Worm (Caenorhabditis elegans) whole organism, L4 larva: Measurements from ENCODE around the gene T05G5.1.

Experiments
- F10B5.3 ChIP-seq: sonication (generic microtip); optimal IDR thresholded peaks from 2 replicates; lab custom pipeline; 2016; ENCODE audit warnings: mild to moderate bottlenecking, missing genetic modification characterization, missing compliant biosample characterization
- F26F4.8 ChIP-seq: fragments of 200-800 bp; sonication (Bioruptor generic); conservative IDR thresholded peaks from 2 replicates; pipeline ENCODE4 v1.3.6; 2022; ENCODE audit warnings: missing genetic modification characterization, missing compliant biosample characterization
- R02D3.7 ChIP-seq: fragments of 150-350 bp; sonication (generic microtip); optimal IDR thresholded peaks from 3 replicates; lab custom pipeline; 2014; ENCODE audit warnings: missing biosample characterization, missing genetic modification characterization
- T20F7.1 ChIP-seq: fragments of 200-800 bp; sonication (Bioruptor generic); optimal IDR thresholded peaks from 2 replicates; lab custom pipeline; 2018; ENCODE audit warnings: mild to moderate bottlenecking, missing genetic modification characterization, missing compliant biosample characterization
- Y75B8A.6 ChIP-seq: fragments of 200-800 bp; sonication (Bioruptor generic); IDR thresholded peaks from 2 replicates; pipeline ENCODE4 v1.3.6; 2022; ENCODE audit warnings: missing genetic modification reagents, missing genetic modification characterization, missing compliant biosample characterization
- ama-1 ChIP-seq: fragments of 150-350 bp; optimal IDR thresholded peaks from 2 replicates; lab custom pipeline; 2014; ENCODE audit warnings: inconsistent platforms, mixed read lengths
- ceh-32 ChIP-seq: sonication (generic microtip); optimal IDR thresholded peaks from 2 replicates; lab custom pipeline; 2016; ENCODE audit warnings: mild to moderate bottlenecking, missing genetic modification characterization, missing compliant biosample characterization; ENCODE audit not compliant: poor library complexity
- ceh-44 ChIP-seq: fragments of 200-800 bp; sonication (Bioruptor generic); IDR thresholded peaks from 2 replicates; pipeline ENCODE4 v1.3.6; 2022; ENCODE audit warnings: missing genetic modification reagents, missing genetic modification characterization, missing compliant biosample characterization
- ceh-62 ChIP-seq: sonication (generic microtip); optimal IDR thresholded peaks from 2 replicates; lab custom pipeline; 2017; ENCODE audit warnings: missing biosample characterization, missing genetic modification characterization
- ces-1 ChIP-seq: fragments of 150-350 bp; sonication (generic microtip); optimal IDR thresholded peaks from 4 replicates; lab custom pipeline; 2014; ENCODE audit warnings: missing biosample characterization, missing genetic modification reagents, missing genetic modification characterization
- cey-2 ChIP-seq: sonication (generic microtip); optimal IDR thresholded peaks from 3 replicates; lab custom pipeline; 2017; ENCODE audit warnings: missing genetic modification characterization, mild to moderate bottlenecking, missing compliant biosample characterization, antibody characterized with exemption, borderline replicate concordance; ENCODE audit not compliant: insufficient read depth
- daf-16 ChIP-seq, 3 experiments: sonication (generic microtip); optimal IDR thresholded peaks; 2 replicates each; lab custom pipeline; 2016 to 2017; ENCODE audit warnings: missing genetic modification characterization in 3 of 3, missing genetic modification reagents in 3 of 3, mild to moderate bottlenecking in 2 of 3, missing compliant biosample characterization in 2 of 3, missing biosample characterization in 1 of 3, moderate library complexity in 1 of 3
- duxl-1 ChIP-seq: sonication (generic microtip); optimal IDR thresholded peaks from 2 replicates; lab custom pipeline; 2016; ENCODE audit warnings: mild to moderate bottlenecking, missing genetic modification characterization, moderate library complexity, missing compliant biosample characterization; ENCODE audit not compliant: poor library complexity
- dve-1 ChIP-seq: sonication (generic microtip); optimal IDR thresholded peaks from 2 replicates; lab custom pipeline; 2017; ENCODE audit warnings: antibody characterized with exemption, mild to moderate bottlenecking, missing genetic modification characterization, missing compliant biosample characterization; ENCODE audit not compliant: insufficient read depth
- egl-27 ChIP-seq: sonication (generic microtip); optimal IDR thresholded peaks from 3 replicates; lab custom pipeline; 2017; ENCODE audit warnings: missing biosample characterization, missing genetic modification reagents, missing genetic modification characterization
- hlh-11 ChIP-seq: fragments of 200-800 bp; sonication (Bioruptor generic); optimal IDR thresholded peaks from 2 replicates; lab custom pipeline; 2018; ENCODE audit warnings: mild to moderate bottlenecking, missing genetic modification characterization, missing compliant biosample characterization
- lin-13 ChIP-seq: fragments of 150-350 bp; optimal IDR thresholded peaks from 2 replicates; lab custom pipeline; 2014; ENCODE audit warnings: missing biosample characterization, missing genetic modification reagents, missing genetic modification characterization
- lin-15B ChIP-seq: fragments of 150-350 bp; sonication (generic microtip); optimal IDR thresholded peaks from 3 replicates; lab custom pipeline; 2014; ENCODE audit warnings: missing biosample characterization, missing genetic modification characterization
- lin-38 ChIP-seq: fragments of 200-800 bp; sonication (Bioruptor generic); IDR thresholded peaks from 2 replicates; pipeline ENCODE4 v1.3.6; 2022; ENCODE audit warnings: missing genetic modification reagents, missing genetic modification characterization, missing compliant biosample characterization
- lin-39 ChIP-seq: fragments of 150-350 bp; optimal IDR thresholded peaks from 2 replicates; lab custom pipeline; 2014; ENCODE audit warnings: missing biosample characterization, missing genetic modification reagents, missing genetic modification characterization
- lir-3 ChIP-seq: sonication (generic microtip); optimal IDR thresholded peaks from 2 replicates; lab custom pipeline; 2016; ENCODE audit warnings: mild to moderate bottlenecking, missing genetic modification characterization, missing compliant biosample characterization
- lsy-2 ChIP-seq, 2 experiments: fragments of 150-350 bp in 1 of 2; sonication (generic microtip) in 1 of 2; optimal IDR thresholded peaks; 2 replicates each; lab custom pipeline; 2014 to 2017; ENCODE audit warnings: missing biosample characterization in 2 of 2, missing genetic modification characterization in 2 of 2
- madf-5 ChIP-seq, 2 experiments: fragments of 200-800 bp; sonication (Bioruptor generic); IDR thresholded peaks; 2 replicates each; pipeline ENCODE4 v1.3.6; 2022; ENCODE audit warnings: missing compliant biosample characterization in 2 of 2, missing genetic modification characterization in 2 of 2
- madf-9 ChIP-seq: fragments of 200-800 bp; sonication (Bioruptor generic); conservative IDR thresholded peaks from 2 replicates; pipeline ENCODE4 v1.3.6; 2022; ENCODE audit warnings: missing genetic modification reagents, missing genetic modification characterization, missing compliant biosample characterization
- mdl-1 ChIP-seq, 2 experiments: fragments of 150-350 bp in 1 of 2; sonication (generic microtip) in 1 of 2; optimal IDR thresholded peaks; 2 replicates each; lab custom pipeline; 2014 to 2017; ENCODE audit warnings: missing biosample characterization in 2 of 2, missing genetic modification characterization in 2 of 2
- mdt-29 ChIP-seq: fragments of 200-800 bp; sonication (Bioruptor generic); IDR thresholded peaks from 2 replicates; pipeline ENCODE4 v1.3.6; 2022; ENCODE audit warnings: missing genetic modification reagents, missing genetic modification characterization, missing compliant biosample characterization
- mes-2 ChIP-seq: sonication (generic microtip); optimal IDR thresholded peaks from 2 replicates; lab custom pipeline; 2016; ENCODE audit warnings: missing genotype, mild to moderate bottlenecking, missing genetic modification characterization, missing compliant biosample characterization; ENCODE audit not compliant: poor library complexity, severe bottlenecking
- nhr-111 ChIP-seq: fragments of 200-800 bp; sonication (Bioruptor generic); optimal IDR thresholded peaks from 2 replicates; lab custom pipeline; 2018; ENCODE audit warnings: mild to moderate bottlenecking, missing genetic modification characterization, missing compliant biosample characterization
- nhr-25 ChIP-seq: sonication (generic microtip); optimal IDR thresholded peaks from 2 replicates; lab custom pipeline; 2017; ENCODE audit warnings: missing genetic modification characterization, mild to moderate bottlenecking, missing compliant biosample characterization, antibody characterized with exemption, moderate library complexity, borderline replicate concordance; ENCODE audit not compliant: insufficient read depth
- nhr-28 ChIP-seq: fragments of 150-350 bp; optimal IDR thresholded peaks from 2 replicates; lab custom pipeline; 2014; ENCODE audit warnings: missing biosample characterization, missing genetic modification characterization
- nhr-42 ChIP-seq: fragments of 200-800 bp; sonication (Bioruptor generic); IDR thresholded peaks from 2 replicates; pipeline ENCODE4 v1.3.6; 2022; ENCODE audit warnings: missing genetic modification characterization, missing compliant biosample characterization
- nhr-48 ChIP-seq: sonication (generic microtip); optimal IDR thresholded peaks from 2 replicates; lab custom pipeline; 2016; ENCODE audit warnings: mild to moderate bottlenecking, missing genetic modification characterization, missing compliant biosample characterization
- nhr-77 ChIP-seq: fragments of 150-350 bp; optimal IDR thresholded peaks from 2 replicates; lab custom pipeline; 2014; ENCODE audit warnings: missing biosample characterization, missing genetic modification characterization
- php-3 ChIP-seq: fragments of 200-800 bp; sonication (Bioruptor generic); IDR thresholded peaks from 2 replicates; pipeline ENCODE4 v1.3.6; 2022; ENCODE audit warnings: missing genetic modification reagents, missing genetic modification characterization, missing compliant biosample characterization
- rbr-2 ChIP-seq: sonication (generic microtip); optimal IDR thresholded peaks from 2 replicates; lab custom pipeline; 2016; ENCODE audit warnings: missing genotype, missing genetic modification characterization, missing compliant biosample characterization
- set-16 ChIP-seq: fragments of 200-800 bp; sonication (Bioruptor generic); IDR thresholded peaks from 2 replicates; pipeline ENCODE4 v1.3.6; 2022; ENCODE audit warnings: missing genetic modification reagents, missing genetic modification characterization, missing compliant biosample characterization
- spr-3 ChIP-seq: fragments of 200-800 bp; sonication (Bioruptor generic); optimal IDR thresholded peaks from 2 replicates; lab custom pipeline; 2018; ENCODE audit warnings: mild to moderate bottlenecking, missing genetic modification characterization, missing compliant biosample characterization
- tag-97 ChIP-seq: fragments of 200-800 bp; sonication (Bioruptor generic); IDR thresholded peaks from 2 replicates; pipeline ENCODE4 v1.3.6; 2022; ENCODE audit warnings: missing genetic modification characterization, missing compliant biosample characterization
- unc-39 ChIP-seq: sonication (generic microtip); optimal IDR thresholded peaks from 2 replicates; lab custom pipeline; 2017; ENCODE audit warnings: missing biosample characterization, missing genetic modification characterization
- zfp-2 ChIP-seq: sonication (generic microtip); optimal IDR thresholded peaks from 2 replicates; lab custom pipeline; 2016; ENCODE audit warnings: mild to moderate bottlenecking, missing genetic modification characterization, missing compliant biosample characterization
- zip-11 ChIP-seq: fragments of 200-800 bp; sonication (Bioruptor generic); IDR thresholded peaks from 2 replicates; pipeline ENCODE4 v1.3.6; 2022; ENCODE audit warnings: missing genetic modification characterization, missing compliant biosample characterization
- ztf-11 ChIP-seq: fragments of 150-350 bp; optimal IDR thresholded peaks from 2 replicates; lab custom pipeline; 2014; ENCODE audit warnings: missing biosample characterization, missing genetic modification characterization

The T05G5.1 gene

DNA sequence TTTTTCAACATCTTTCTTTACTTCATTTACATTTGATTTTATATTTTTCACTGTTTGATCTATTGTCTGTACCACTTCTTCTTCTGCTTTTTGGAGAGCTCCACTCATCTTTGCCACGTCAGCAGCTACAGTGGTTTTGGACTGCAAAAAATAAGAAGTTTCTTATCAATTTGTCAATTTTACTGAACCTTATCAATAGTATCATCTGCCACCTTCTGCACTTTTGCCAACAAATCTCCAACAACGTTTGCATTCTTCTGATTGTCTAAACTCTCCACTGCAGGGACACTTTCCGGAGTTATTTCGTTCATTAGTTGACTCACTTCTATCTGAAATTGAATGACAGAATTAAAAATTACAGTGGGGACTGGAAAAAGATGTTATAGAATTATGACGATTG, 43.6 kb upstream of the T05G5.1 start (continued):
- TF ChIP-seq lsy-2 (tag; optimal IDR thresholded peaks at IDR 0.05; lab: Kevin White, UChicago) (peak in 1 of 2 experiments; percentile 10), nhr-25 (no peak), spr-3 (no peak), cey-2 (no peak), ces-1 (GFP tag; lab: Kevin White, UChicago) (no peak), mes-2 (tag; lab: Kevin White, UChicago) (no peak), nhr-28 (tag; lab: Kevin White, UChicago) (peak; percentile 40), unc-39 (no peak), ceh-32 (tag; lab: Kevin White, UChicago) (no peak), php-3 (no peak), tag-97 (GFP tag; lab: Robert Waterston, UW) (no peak), zfp-2 (tag; lab: Kevin White, UChicago) (no peak), lin-15B (tag; lab: Kevin White, UChicago) (no peak), F10B5.3 (no peak), madf-9 (no peak), nhr-42 (GFP tag; lab: Robert Waterston, UW) (no peak), mdl-1 (tag; optimal IDR thresholded peaks at IDR 0.05; lab: Kevin White, UChicago) (no peak), ceh-62 (tag; lab: Kevin White, UChicago) (no peak), ama-1 (lab: Kevin White, UChicago) (no peak), rbr-2 (tag; lab: Kevin White, UChicago) (no peak), dve-1 (tag; lab: Kevin White, UChicago) (peak; percentile 54), F26F4.8 (no peak), nhr-48 (no peak), hlh-11 (tag; lab: Kevin White, UChicago) (no peak), lin-13 (GFP tag; lab: Kevin White, UChicago) (no peak), daf-16 (GFP tag; optimal IDR thresholded peaks at IDR 0.05; lab: Kevin White, UChicago) (no peak), daf-16 (tag; optimal IDR thresholded peaks at IDR 0.05; lab: Kevin White, UChicago) (peak; percentile 33), set-16 (GFP tag; lab: Robert Waterston, UW) (no peak), Y75B8A.6 (GFP tag; lab: Robert Waterston, UW) (no peak), lir-3 (tag; lab: Kevin White, UChicago) (no peak), zip-11 (GFP tag; lab: Robert Waterston, UW) (no peak), lin-39 (tag; lab: Kevin White, UChicago) (no peak), R02D3.7 (tag; lab: Kevin White, UChicago) (no peak), lin-38 (GFP tag; lab: Robert Waterston, UW) (0 out of 2 replicates have a peak, but pooled peaks have one; percentile 31), nhr-111 (no peak), nhr-77 (tag; lab: Kevin White, UChicago) (peak; percentile 17), egl-27 (tag; lab: Kevin White, UChicago) (no peak), mdt-29 (GFP tag; lab: Robert Waterston, UW) (no peak), madf-5 (GFP tag; IDR thresholded peaks at IDR 0.05; lab: Robert Waterston, UW) (no peak), duxl-1 (no peak), ztf-11 (no peak), ceh-44 (no peak), T20F7.1 (GFP tag; lab: Kevin White, UChicago) (peak; percentile 5)
